Fruit fly (Drosophila melanogaster) whole organism, embryonic: Measurements from ENCODE around the gene dlp.

ENCODE experiments used
- Ada2b ChIP-seq: fragments of 200-800 bp; sonication (Bioruptor generic); IDR thresholded peaks from 2 replicates; pipeline ENCODE4 v1.3.6; 2022; ENCODE audit warnings: missing biosample characterization, missing genetic modification characterization
- CG10366 ChIP-seq: fragments of 200-800 bp; sonication (Bioruptor generic); IDR thresholded peaks from 2 replicates; pipeline ENCODE4 v1.3.6; 2022; ENCODE audit warnings: missing biosample characterization, missing genetic modification characterization
- CG11247 ChIP-seq: fragments of 200-800 bp; sonication (Bioruptor generic); IDR thresholded peaks from 2 replicates; pipeline ENCODE4 v1.3.6; 2022; ENCODE audit warnings: missing biosample characterization, missing genetic modification characterization
- CG12942 ChIP-seq: fragments of 200-800 bp; sonication (Bioruptor generic); optimal IDR thresholded peaks from 3 replicates; lab custom pipeline; 2016; ENCODE audit warnings: missing biosample characterization, missing genetic modification characterization
- CG13123 ChIP-seq: fragments of 200-800 bp; sonication (Bioruptor generic); optimal IDR thresholded peaks from 2 replicates; lab custom pipeline; 2016; ENCODE audit warnings: missing biosample characterization, missing genetic modification characterization
- CG13424 ChIP-seq: fragments of 200-800 bp; sonication (Bioruptor generic); optimal IDR thresholded peaks from 2 replicates; lab custom pipeline; 2019; ENCODE audit warnings: missing biosample characterization, mild to moderate bottlenecking, missing genetic modification characterization, moderate library complexity
- CG14014 ChIP-seq: fragments of 200-800 bp; sonication (Bioruptor generic); IDR thresholded peaks from 2 replicates; pipeline ENCODE4 v1.3.6; 2022; ENCODE audit warnings: missing biosample characterization, missing genetic modification characterization
- CG14441 ChIP-seq: fragments of 200-800 bp; sonication (Bioruptor generic); IDR thresholded peaks from 2 replicates; pipeline ENCODE4 v1.3.6; 2022; ENCODE audit warnings: missing biosample characterization, missing genetic modification characterization
- CG14860 ChIP-seq: fragments of 200-800 bp; sonication (Bioruptor generic); IDR thresholded peaks from 3 replicates; pipeline ENCODE4 v1.3.6; 2022; ENCODE audit warnings: missing biosample characterization, missing genetic modification characterization; ENCODE audit not compliant: partially characterized antibody
- CG15269 ChIP-seq: fragments of 200-800 bp; sonication (Bioruptor generic); optimal IDR thresholded peaks from 2 replicates; lab custom pipeline; 2018; ENCODE audit warnings: missing biosample characterization, mild to moderate bottlenecking, missing genetic modification characterization, moderate library complexity
- CG17328 ChIP-seq: fragments of 200-800 bp; sonication (Bioruptor generic); IDR thresholded peaks from 2 replicates; pipeline ENCODE4 v1.3.6; 2022; ENCODE audit warnings: missing biosample characterization, missing genetic modification characterization
- CG17359 ChIP-seq: fragments of 200-800 bp; sonication (Bioruptor generic); optimal IDR thresholded peaks from 3 replicates; lab custom pipeline; 2018; ENCODE audit warnings: missing biosample characterization, mild to moderate bottlenecking, missing genetic modification characterization, moderate library complexity
- CG17568 ChIP-seq: fragments of 200-800 bp; sonication (Bioruptor generic); optimal IDR thresholded peaks from 2 replicates; lab custom pipeline; 2018; ENCODE audit warnings: missing biosample characterization, mild to moderate bottlenecking, missing genetic modification characterization, moderate library complexity
- CG17802 ChIP-seq: fragments of 200-800 bp; sonication (Bioruptor generic); optimal IDR thresholded peaks from 2 replicates; lab custom pipeline; 2018; ENCODE audit warnings: missing biosample characterization, mild to moderate bottlenecking, missing genetic modification characterization, moderate library complexity
- CG30403 ChIP-seq: fragments of 200-800 bp; sonication (Bioruptor generic); optimal IDR thresholded peaks from 3 replicates; lab custom pipeline; 2016; ENCODE audit warnings: missing biosample characterization, missing genetic modification characterization
- CG31388 ChIP-seq: fragments of 200-800 bp; sonication (Bioruptor generic); optimal IDR thresholded peaks from 2 replicates; lab custom pipeline; 2016; ENCODE audit warnings: missing biosample characterization, missing genetic modification characterization
- CG3163 ChIP-seq: fragments of 200-800 bp; sonication (Bioruptor generic); optimal IDR thresholded peaks from 3 replicates; lab custom pipeline; 2016; ENCODE audit warnings: missing biosample characterization, missing genetic modification characterization
- CG3847 ChIP-seq: fragments of 200-800 bp; sonication (Bioruptor generic); IDR thresholded peaks from 2 replicates; pipeline ENCODE4 v1.3.6; 2022; ENCODE audit warnings: missing biosample characterization, missing genetic modification characterization
- CG4854 ChIP-seq: fragments of 200-800 bp; sonication (Bioruptor generic); optimal IDR thresholded peaks from 2 replicates; lab custom pipeline; 2016; ENCODE audit warnings: missing biosample characterization, missing genetic modification characterization, inconsistent platforms
- CG7786 ChIP-seq: fragments of 200-800 bp; sonication (Bioruptor generic); optimal IDR thresholded peaks from 2 replicates; lab custom pipeline; 2016; ENCODE audit warnings: missing biosample characterization, missing genetic modification characterization
- CG8388 ChIP-seq: fragments of 200-800 bp; sonication (Bioruptor generic); optimal IDR thresholded peaks from 2 replicates; lab custom pipeline; 2019; ENCODE audit warnings: missing biosample characterization, mild to moderate bottlenecking, missing genetic modification characterization, moderate library complexity
- CG8924 ChIP-seq: fragments of 200-800 bp; optimal IDR thresholded peaks from 3 replicates; lab custom pipeline; 2019; ENCODE audit warnings: missing biosample characterization, mild to moderate bottlenecking, missing genetic modification characterization, moderate library complexity
- CG9437 ChIP-seq: fragments of 200-800 bp; sonication (Bioruptor generic); optimal IDR thresholded peaks from 2 replicates; lab custom pipeline; 2018; ENCODE audit warnings: missing biosample characterization, mild to moderate bottlenecking, missing genetic modification characterization
- Dfd ChIP-seq, 2 experiments: fragments of >200 bp; optimal IDR thresholded peaks; 2 replicates each; lab custom pipeline; 2017; ENCODE audit warnings: missing biosample characterization in 2 of 2, missing genetic modification characterization in 2 of 2
- GATAe ChIP-seq: fragments of 200-800 bp; sonication (Bioruptor generic); conservative IDR thresholded peaks from 2 replicates; pipeline ENCODE4 v1.3.6; 2022; ENCODE audit warnings: missing biosample characterization, missing genetic modification characterization
- HLH4C ChIP-seq: fragments of 200-800 bp; sonication (Bioruptor generic); IDR thresholded peaks from 3 replicates; pipeline ENCODE4 v1.3.6; 2022; ENCODE audit warnings: missing biosample characterization, missing genetic modification characterization; ENCODE audit not compliant: partially characterized antibody
- HLH54F ChIP-seq: fragments of 200-800 bp; sonication (Bioruptor generic); optimal IDR thresholded peaks from 3 replicates; lab custom pipeline; 2016; ENCODE audit warnings: missing biosample characterization, missing genetic modification characterization
- Hr39 ChIP-seq: fragments of >200 bp; optimal IDR thresholded peaks from 2 replicates; lab custom pipeline; 2017
- Lim3 ChIP-seq: fragments of 200-800 bp; sonication (Bioruptor generic); IDR thresholded peaks from 2 replicates; pipeline ENCODE4 v1.3.6; 2022; ENCODE audit warnings: missing biosample characterization, missing genetic modification characterization
- Med ChIP-seq: fragments of 200-800 bp; sonication (Bioruptor generic); peaks from one replicate; lab custom pipeline; 2016; ENCODE audit warnings: missing biosample characterization, missing genetic modification characterization, mild to moderate bottlenecking, inconsistent platforms, moderate library complexity
- Nf-YC ChIP-seq: fragments of 200-800 bp; optimal IDR thresholded peaks from 3 replicates; lab custom pipeline; 2019; ENCODE audit warnings: missing biosample characterization, mild to moderate bottlenecking, missing genetic modification characterization, moderate library complexity
- Opbp ChIP-seq: fragments of 200-800 bp; sonication (Bioruptor generic); IDR thresholded peaks from 3 replicates; pipeline ENCODE4 v1.3.6; 2022; ENCODE audit warnings: missing biosample characterization, missing genetic modification characterization; ENCODE audit not compliant: partially characterized antibody
- Ravus ChIP-seq: fragments of 200-800 bp; sonication (Bioruptor generic); IDR thresholded peaks from 2 replicates; pipeline ENCODE4 v1.3.6; 2022; ENCODE audit warnings: missing biosample characterization, missing genetic modification characterization
- bigmax ChIP-seq: fragments of 200-800 bp; sonication (Bioruptor generic); optimal IDR thresholded peaks from 2 replicates; lab custom pipeline; 2018; ENCODE audit warnings: missing biosample characterization, mild to moderate bottlenecking, missing genetic modification characterization
- br ChIP-seq: fragments of >200 bp; optimal IDR thresholded peaks from 2 replicates; lab custom pipeline; 2017
- chinmo ChIP-seq: fragments of 200-800 bp; sonication (Bioruptor generic); IDR thresholded peaks from 4 replicates; pipeline ENCODE4 v1.3.6; 2022; ENCODE audit warnings: missing biosample characterization, missing genetic modification characterization; ENCODE audit not compliant: partially characterized antibody
- emc ChIP-seq: fragments of 200-800 bp; sonication (Bioruptor generic); optimal IDR thresholded peaks from 2 replicates; lab custom pipeline; 2016; ENCODE audit warnings: missing biosample characterization, missing genetic modification characterization
- ewg ChIP-seq: fragments of 200-800 bp; sonication (Bioruptor generic); optimal IDR thresholded peaks from 3 replicates; lab custom pipeline; 2017; ENCODE audit warnings: mild to moderate bottlenecking, missing biosample characterization, missing genetic modification reagents, missing genetic modification characterization
- gcm ChIP-seq: fragments of 200-800 bp; sonication (Bioruptor generic); optimal IDR thresholded peaks from 2 replicates; lab custom pipeline; 2019; ENCODE audit warnings: missing biosample characterization, mild to moderate bottlenecking, missing genetic modification characterization, moderate library complexity
- gsb-n ChIP-seq: fragments of 200-800 bp; sonication (Bioruptor generic); optimal IDR thresholded peaks from 3 replicates; lab custom pipeline; 2018; ENCODE audit warnings: missing biosample characterization, mild to moderate bottlenecking, missing genetic modification characterization
- gt ChIP-seq: fragments of 200-800 bp; sonication (Bioruptor generic); IDR thresholded peaks from 2 replicates; pipeline ENCODE4 v1.3.6; 2022; ENCODE audit warnings: missing biosample characterization, missing genetic modification characterization
- hbn ChIP-seq: fragments of 200-800 bp; sonication (Bioruptor generic); IDR thresholded peaks from 2 replicates; pipeline ENCODE4 v1.3.6; 2022; ENCODE audit warnings: missing biosample characterization, missing genetic modification characterization; ENCODE audit not compliant: partially characterized antibody
- lbe ChIP-seq: fragments of 200-800 bp; sonication (Bioruptor generic); optimal IDR thresholded peaks from 2 replicates; lab custom pipeline; 2016; ENCODE audit warnings: missing biosample characterization, mild to moderate bottlenecking, missing genetic modification characterization
- org-1 ChIP-seq: fragments of 200-800 bp; sonication (Bioruptor generic); optimal IDR thresholded peaks from 2 replicates; lab custom pipeline; 2017; ENCODE audit warnings: missing biosample characterization, missing genetic modification characterization
- peb ChIP-seq: fragments of 200-800 bp; sonication (Bioruptor generic); IDR thresholded peaks from 2 replicates; pipeline ENCODE4 v1.3.6; 2022; ENCODE audit warnings: missing biosample characterization, missing genetic modification characterization
- salm ChIP-seq: fragments of 200-800 bp; sonication (Bioruptor generic); optimal IDR thresholded peaks from 2 replicates; lab custom pipeline; 2018; ENCODE audit warnings: missing biosample characterization, mild to moderate bottlenecking, missing genetic modification characterization
- seq ChIP-seq: fragments of 200-800 bp; sonication (Bioruptor generic); IDR thresholded peaks from 2 replicates; pipeline ENCODE4 v1.3.6; 2022; ENCODE audit warnings: missing biosample characterization, missing genetic modification characterization
- tgo ChIP-seq: fragments of 200-800 bp; sonication (Bioruptor generic); IDR thresholded peaks from 3 replicates; pipeline ENCODE4 v1.3.6; 2022; ENCODE audit warnings: missing biosample characterization, missing genetic modification characterization
- toy ChIP-seq: fragments of 200-800 bp; sonication (Bioruptor generic); IDR thresholded peaks from 2 replicates; pipeline ENCODE4 v1.3.6; 2022; ENCODE audit warnings: missing biosample characterization, missing genetic modification characterization
- tup ChIP-seq: fragments of 200-800 bp; sonication (Bioruptor generic); optimal IDR thresholded peaks from 2 replicates; lab custom pipeline; 2016; ENCODE audit warnings: missing biosample characterization, mild to moderate bottlenecking, missing genetic modification characterization, moderate library complexity
- zen2 ChIP-seq: fragments of 200-800 bp; sonication (Bioruptor generic); IDR thresholded peaks from 3 replicates; pipeline ENCODE4 v1.3.6; 2022; ENCODE audit warnings: missing biosample characterization, missing genetic modification characterization; ENCODE audit not compliant: partially characterized antibody

Gene dlp

DNA sequence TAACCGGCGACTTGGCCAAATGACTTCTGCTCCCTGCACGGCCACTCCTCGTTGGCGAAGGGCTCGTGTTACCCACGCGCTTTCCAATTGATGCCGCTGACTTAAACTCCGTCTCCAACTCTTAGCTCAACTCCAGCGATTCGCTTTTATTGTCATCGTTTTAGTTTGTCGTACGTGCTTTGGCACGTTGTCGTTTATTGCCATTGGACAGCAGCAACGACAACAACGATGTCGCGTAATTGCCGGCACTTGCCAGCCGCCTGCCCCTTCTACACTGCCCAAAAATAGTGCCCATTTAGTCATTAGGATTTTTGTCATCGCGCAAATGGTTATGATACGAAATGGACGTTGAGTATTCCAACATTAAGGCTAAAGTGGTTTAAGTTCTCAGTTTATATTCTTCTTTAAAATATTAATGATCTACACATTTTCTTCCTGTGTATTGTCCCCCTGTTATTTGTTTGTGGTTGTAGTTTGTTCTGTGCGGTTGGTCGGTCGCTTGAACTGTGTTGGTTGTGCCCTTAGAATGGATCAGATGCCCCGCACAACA is 33.5 kb downstream of the dlp start (continued):
- TF ChIP-seq Dfd (GFP tag; optimal IDR thresholded peaks at IDR 0.05; lab: Kevin White, UChicago) (no peak), peb (GFP tag; lab: Robert Waterston, UW) (peak; percentile 72), CG15269 (tag; lab: Kevin White, UChicago) (peak; percentile 91), CG3847 (GFP tag; lab: Robert Waterston, UW) (peak; percentile 76), CG31388 (GFP tag; lab: Kevin White, UChicago) (peak; percentile 69), CG17359 (peak; percentile 92), ewg (GFP tag; lab: Kevin White, UChicago) (peak; percentile 82), Hr39 (no peak), Ada2b (GFP tag; lab: Robert Waterston, UW) (peak; percentile 79), bigmax (GFP tag; lab: Kevin White, UChicago) (peak; percentile 14), br (no peak), CG3163 (GFP tag; lab: Kevin White, UChicago) (peak; percentile 64), gt (GFP tag; lab: Robert Waterston, UW) (peak; percentile 57), CG8388 (GFP tag; lab: Kevin White, UChicago) (peak; percentile 85), seq (GFP tag; lab: Robert Waterston, UW) (peak; percentile 83), CG14860 (GFP tag; lab: Robert Waterston, UW) (no peak), HLH4C (GFP tag; lab: Robert Waterston, UW) (no peak), CG9437 (GFP tag; lab: Kevin White, UChicago) (peak; percentile 72), org-1 (GFP tag; lab: Kevin White, UChicago) (peak; percentile 83), CG17568 (GFP tag; lab: Kevin White, UChicago) (peak; percentile 86), zen2 (GFP tag; lab: Robert Waterston, UW) (no peak), tup (peak; percentile 79), CG17328 (peak; percentile 91), Med (GFP tag; lab: Kevin White, UChicago) (peak; percentile 99), CG14014 (GFP tag; lab: Robert Waterston, UW) (peak; percentile 89), CG4854 (GFP tag; lab: Kevin White, UChicago) (peak; percentile 89), hbn (no peak), CG12942 (GFP tag; lab: Kevin White, UChicago) (peak; percentile 75), CG13424 (tag; lab: Kevin White, UChicago) (peak; percentile 91), CG8924 (tag; lab: Kevin White, UChicago) (peak; percentile 92), CG11247 (peak; percentile 82), Lim3 (GFP tag; lab: Robert Waterston, UW) (no peak), GATAe (GFP tag; lab: Robert Waterston, UW) (0 out of 2 replicates have a peak, but pooled peaks have one; percentile 9), chinmo (GFP tag; lab: Robert Waterston, UW) (no peak), Ravus (GFP tag; lab: Robert Waterston, UW) (peak; percentile 35), CG13123 (GFP tag; lab: Kevin White, UChicago) (peak; percentile 78), Nf-YC (tag; lab: Kevin White, UChicago) (peak; percentile 73), gcm (GFP tag; lab: Kevin White, UChicago) (peak; percentile 88), CG7786 (GFP tag; lab: Kevin White, UChicago) (peak; percentile 83), gsb-n (tag; lab: Kevin White, UChicago) (peak; percentile 84), CG14441 (GFP tag; lab: Robert Waterston, UW) (peak; percentile 85), HLH54F (GFP tag; lab: Kevin White, UChicago) (peak; percentile 87), lbe (GFP tag; lab: Kevin White, UChicago) (peak; percentile 27), Opbp (GFP tag; lab: Robert Waterston, UW) (no peak), tgo (GFP tag; lab: Robert Waterston, UW) (peak; percentile 85), toy (GFP tag; lab: Robert Waterston, UW) (peak; percentile 74), CG10366 (peak; percentile 81), CG17802 (peak; percentile 57), salm (tag; lab: Kevin White, UChicago) (peak; percentile 81), CG30403 (GFP tag; lab: Kevin White, UChicago) (peak; percentile 87), emc (peak; percentile 75)
